Worm (Caenorhabditis elegans) whole organism, young adult: Measurements from ENCODE around the gene mrpl-18.

Experiments
- C06A6.2 ChIP-seq: fragments of 200-800 bp; sonication (Bioruptor generic); conservative IDR thresholded peaks from 2 replicates; pipeline ENCODE4 v1.3.6; 2022; ENCODE audit warnings: missing genetic modification characterization, missing compliant biosample characterization
- ccch-3 ChIP-seq: fragments of 200-800 bp; sonication (Bioruptor generic); optimal IDR thresholded peaks from 2 replicates; lab custom pipeline; 2018; ENCODE audit warnings: mild to moderate bottlenecking, missing genetic modification characterization, missing compliant biosample characterization
- nfya-1 ChIP-seq: sonication (generic microtip); optimal IDR thresholded peaks from 2 replicates; lab custom pipeline; 2017; ENCODE audit warnings: antibody characterized with exemption, missing compliant biosample characterization, missing genetic modification characterization, borderline replicate concordance; ENCODE audit not compliant: insufficient read depth
- pha-4 ChIP-seq: fragments of 150-350 bp; sonication (generic microtip); optimal IDR thresholded peaks from 2 replicates; lab custom pipeline; 2014; ENCODE audit warnings: missing biosample characterization, missing genetic modification reagents, missing genetic modification characterization
- snpc-4 ChIP-seq, 5 experiments: fragments of 150-350 bp in 1 of 5; sonication (generic microtip) in 4 of 5; optimal IDR thresholded peaks; 2 replicates each; lab custom pipeline; 2014 to 2018; ENCODE audit warnings: missing genetic modification characterization in 5 of 5, missing biosample characterization in 3 of 5, antibody characterized with exemption in 2 of 5, mild to moderate bottlenecking in 2 of 5, missing compliant biosample characterization in 2 of 5, missing genotype in 2 of 5, moderate library complexity in 2 of 5, missing genetic modification reagents in 1 of 5
- sptf-2 ChIP-seq: fragments of 200-800 bp; sonication (Bioruptor generic); optimal IDR thresholded peaks from 2 replicates; lab custom pipeline; 2018; ENCODE audit warnings: mild to moderate bottlenecking, missing genetic modification characterization, missing compliant biosample characterization

- TF ChIP-seq snpc-4 (GFP tag; optimal IDR thresholded peaks at IDR 0.05; lab: Kevin White, UChicago): no peak
- TF ChIP-seq snpc-4 (tag; optimal IDR thresholded peaks at IDR 0.05; lab: Kevin White, UChicago): no peak
- TF ChIP-seq C06A6.2: no peak
- no peak for TF ChIP-seq pha-4 (tag; lab: Kevin White, UChicago)
- TF ChIP-seq ccch-3 (GFP tag; lab: Kevin White, UChicago): no peak
- no peak for TF ChIP-seq nfya-1 (tag; lab: Kevin White, UChicago)
- no peak for TF ChIP-seq sptf-2 (GFP tag; lab: Kevin White, UChicago)
Measured at ce11 chrIII:8145971-8146370, 1.2 kb downstream of the mrpl-18 start.
